Fruit fly (Drosophila melanogaster): ENCODE measurements around the gene Hip14.

- peak; percentile 92 for TF ChIP-seq cyc (GFP tag; optimal IDR thresholded peaks at IDR 0.05)
- TF ChIP-seq Gug (GFP tag; IDR thresholded peaks at IDR 0.05) = peak; percentile 93
- TF ChIP-seq CG3919 (GFP tag; optimal IDR thresholded peaks at IDR 0.05) = peak; percentile 96
- TF ChIP-seq CG16779 (tag; optimal IDR thresholded peaks at IDR 0.05) = peak; percentile 71
- TF ChIP-seq OdsH (GFP tag; optimal IDR thresholded peaks at IDR 0.05) = peak; percentile 95
- peak; percentile 85 for TF ChIP-seq CG7368 (GFP tag; optimal IDR thresholded peaks at IDR 0.05)
- peak; percentile 91 for TF ChIP-seq Sox102F (GFP tag; optimal IDR thresholded peaks at IDR 0.05)
- TF ChIP-seq Eip75B (GFP tag; optimal IDR thresholded peaks at IDR 0.05) = peak; percentile 85
- peak; percentile 87 for TF ChIP-seq lz (GFP tag; optimal IDR thresholded peaks at IDR 0.05)
- peak; percentile 98 for TF ChIP-seq Hr4 (GFP tag; optimal IDR thresholded peaks at IDR 0.05)
Observed at dm6 chr3L:15940823-15941222, 47.2 kb upstream of the Hip14 start.
